Fruit fly (Drosophila melanogaster): ENCODE data around the gene CG7304.

dm6 chr3L:15694406-15694805 is 14.9 kb downstream of the CG7304 start:
- TF ChIP-seq CG1620 (GFP tag; optimal IDR thresholded peaks at IDR 0.05) = no peak
- no peak for TF ChIP-seq CG14711 (tag; optimal IDR thresholded peaks at IDR 0.05)
- TF ChIP-seq Mnt (GFP tag; optimal IDR thresholded peaks at IDR 0.05) = no peak
- no peak for TF ChIP-seq cic (GFP tag; optimal IDR thresholded peaks at IDR 0.05)
- no peak for TF ChIP-seq Clk (GFP tag; optimal IDR thresholded peaks at IDR 0.05)
- no peak for TF ChIP-seq ovo (GFP tag; optimal IDR thresholded peaks at IDR 0.05)
- no peak for TF ChIP-seq CG7045 (GFP tag; optimal IDR thresholded peaks at IDR 0.05)
- no peak for TF ChIP-seq tj (GFP tag; optimal IDR thresholded peaks at IDR 0.05)
- no peak for TF ChIP-seq Crg-1 (GFP tag; optimal IDR thresholded peaks at IDR 0.05)
- TF ChIP-seq CG5204 (GFP tag; optimal IDR thresholded peaks at IDR 0.05) = no peak
- TF ChIP-seq kay (GFP tag; ENCODE audit: borderline replicate concordance) = no peak
- no peak for TF ChIP-seq toe (GFP tag; optimal IDR thresholded peaks at IDR 0.05)

Data from whole organism, adult.